Fruit fly (Drosophila melanogaster) ovary, adult (tissue): Measurements from ENCODE around the gene CG6686.
A peak's percentile ranks its signal among the peaks of the same experiment; 100 is the strongest.

Experiments used
- CG17801 ChIP-seq: fragments of 200-800 bp; optimal IDR thresholded peaks from 2 replicates; lab custom pipeline; 2019; ENCODE audit warnings: missing biosample characterization, mild to moderate bottlenecking, missing genetic modification characterization, moderate library complexity; ENCODE audit not compliant: partially characterized antibody

Gene CG6686

DNA sequence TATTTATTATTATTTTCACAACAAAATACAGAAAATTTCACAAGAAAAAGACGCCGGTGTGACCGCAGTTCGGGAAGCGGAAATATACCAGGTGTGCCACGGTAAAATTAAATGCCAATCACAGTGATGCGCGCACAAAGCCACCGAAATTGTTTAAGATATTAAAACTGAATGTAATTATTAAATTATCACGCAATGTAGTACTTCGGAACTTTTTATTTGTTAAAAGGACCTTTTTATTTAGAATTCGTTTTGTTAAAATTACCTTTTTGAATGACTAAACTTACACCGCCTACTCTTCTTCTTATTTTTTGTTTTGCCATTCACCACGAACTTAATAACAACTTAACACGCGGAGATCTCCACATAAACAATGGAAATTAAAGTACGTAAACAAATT, at the start of gene CG6686, which contains the start of gene CG34163:
CG6686 (minus strand) TSS at position 95 of the 400 bp plus-strand sequence.
CG34163 (plus strand) TSS at position 326 of the 400 bp plus-strand sequence.
- peak; percentile 2 for TF ChIP-seq CG17801 (GFP tag; lab: Kevin White, UChicago)

- no peak for TF ChIP-seq CG17801 (GFP tag; lab: Kevin White, UChicago)
Observed at dm6 chr2L:12033890-12034289, 46.1 kb upstream of the CG6686 start, which contains the start of gene CG18788. TSS of gene CG18788 (plus strand) at chr2L:12034190.

dm6 chr2L:12030552-12031131, 42.8 kb upstream of the CG6686 start:
- no peak for TF ChIP-seq CG17801 (GFP tag; lab: Kevin White, UChicago)

DNA sequence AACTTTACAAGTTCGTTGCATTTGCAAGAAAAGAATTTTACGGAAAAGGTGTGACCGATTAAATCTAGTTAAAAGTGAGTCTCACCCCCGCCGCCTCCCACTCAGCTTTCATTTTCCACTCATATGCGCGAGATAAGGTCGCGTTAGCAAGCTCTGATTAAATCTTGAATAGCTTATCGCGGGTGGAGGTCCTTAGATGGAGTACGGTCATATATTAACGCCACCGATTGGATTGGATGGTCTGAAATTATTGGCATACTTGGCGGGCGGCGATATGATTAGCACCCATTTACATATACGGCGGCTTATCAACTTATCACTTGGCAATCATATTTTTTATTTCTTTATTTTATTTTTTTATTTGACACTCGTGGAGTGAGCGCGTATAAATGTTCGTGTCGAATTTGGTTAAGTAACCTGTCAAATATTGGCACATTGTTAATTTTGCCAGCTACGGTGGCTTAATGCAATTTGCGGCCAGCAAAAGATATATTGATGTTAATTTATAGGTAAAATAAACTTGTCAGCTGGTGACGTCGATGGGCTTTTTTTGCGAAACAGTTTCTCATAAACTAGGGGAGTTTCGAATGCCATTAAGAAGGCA, 41.9 kb upstream of the CG6686 start:
- TF ChIP-seq CG17801 (GFP tag; lab: Kevin White, UChicago) = no peak

dm6 chr2L:12028808-12029207, 41.0 kb upstream of the CG6686 start:
- no peak for TF ChIP-seq CG17801 (GFP tag; lab: Kevin White, UChicago)

- no peak for TF ChIP-seq CG17801 (GFP tag; lab: Kevin White, UChicago)
Observed at dm6 chr2L:12028102-12028501, 40.3 kb upstream of the CG6686 start.

dm6 chr2L:12027435-12027834, 39.6 kb upstream of the CG6686 start, which contains the start of gene dmGlut:
TSS of gene dmGlut (plus strand) at chr2L:12027438.
- no peak for TF ChIP-seq CG17801 (GFP tag; lab: Kevin White, UChicago)

dm6 chr2L:12026458-12027431, 38.9 kb upstream of the CG6686 start:
- peak; percentile 39 for TF ChIP-seq CG17801 (GFP tag; lab: Kevin White, UChicago)

DNA sequence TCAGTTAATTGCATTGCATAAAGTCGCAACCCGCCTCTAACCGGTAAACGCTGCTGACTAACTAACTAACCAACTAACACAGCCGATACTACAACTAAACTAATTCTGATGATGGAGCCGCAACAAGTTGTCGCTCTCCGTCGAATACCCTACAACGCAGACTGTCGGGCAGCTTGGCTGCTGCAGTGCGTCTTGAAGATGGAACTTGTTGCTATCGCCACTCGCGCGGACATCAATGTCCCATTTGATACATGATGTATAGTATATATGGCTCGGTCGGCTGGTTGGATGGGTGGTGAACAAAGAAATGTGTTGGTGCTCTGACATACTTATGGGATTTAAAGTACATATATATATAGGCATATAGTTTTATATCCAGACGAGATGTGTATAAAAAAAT, 37.7 kb upstream of the CG6686 start:
- TF ChIP-seq CG17801 (GFP tag; lab: Kevin White, UChicago) = no peak

DNA sequence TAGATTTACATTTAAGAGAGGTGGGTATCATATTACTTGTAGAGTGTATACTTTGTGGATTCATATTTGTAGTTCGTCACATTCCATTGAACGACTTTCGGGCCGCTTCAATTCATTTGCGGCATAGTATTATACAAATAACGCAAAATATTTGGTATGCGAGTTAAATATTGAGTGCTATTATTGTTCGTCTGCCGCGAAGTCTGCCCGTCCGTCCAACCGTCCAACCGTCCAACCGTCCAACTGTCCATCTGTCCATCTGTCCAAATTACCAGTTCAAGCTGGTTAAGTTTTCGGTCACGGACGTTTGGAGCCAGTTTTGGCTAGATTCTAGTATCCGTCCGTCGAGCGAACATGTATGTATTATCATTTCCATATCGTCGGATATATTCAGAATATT, 36.3 kb upstream of the CG6686 start:
- TF ChIP-seq CG17801 (GFP tag; lab: Kevin White, UChicago) = no peak

- TF ChIP-seq CG17801 (GFP tag; lab: Kevin White, UChicago) = no peak
Observed at dm6 chr2L:12021193-12021592, 33.4 kb upstream of the CG6686 start.

- no peak for TF ChIP-seq CG17801 (GFP tag; lab: Kevin White, UChicago)
Observed at dm6 chr2L:12020735-12021134, 32.9 kb upstream of the CG6686 start, which contains the start of gene Wdr81. TSS of gene Wdr81 (minus strand) at chr2L:12020960.

- TF ChIP-seq CG17801 (GFP tag; lab: Kevin White, UChicago) = no peak
Observed at dm6 chr2L:12013741-12014393, 26.0 kb upstream of the CG6686 start.

DNA sequence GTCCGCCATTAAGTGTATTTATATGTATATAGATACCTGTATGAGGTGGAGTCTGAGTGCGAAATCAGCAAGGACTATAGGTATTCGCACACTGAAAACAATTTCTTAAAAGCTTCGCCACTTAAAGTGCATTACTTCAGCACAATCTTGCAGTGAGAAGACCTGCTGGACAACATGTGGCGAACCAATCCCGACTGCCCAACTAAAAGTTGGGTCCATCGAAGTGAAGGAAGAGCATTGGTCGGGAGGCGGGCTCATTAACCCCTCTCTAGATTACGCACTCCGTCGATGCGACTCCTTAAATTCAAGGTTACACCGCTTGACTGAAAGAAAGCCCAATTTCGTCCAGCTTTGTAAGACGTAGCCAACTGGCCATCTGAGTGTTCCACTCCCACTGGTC, 25.4 kb upstream of the CG6686 start:
- TF ChIP-seq CG17801 (GFP tag; lab: Kevin White, UChicago) = no peak
